Fruit fly (Drosophila melanogaster) whole organism, embryonic: ENCODE data around the gene Ac76E.

Experiments
- ATbp ChIP-seq: fragments of 200-800 bp; sonication (Bioruptor generic); optimal IDR thresholded peaks from 2 replicates; lab custom pipeline; 2017; ENCODE audit warnings: missing biosample characterization, mild to moderate bottlenecking, missing genetic modification characterization, missing genetic modification reagents
- Atf-2 ChIP-seq: fragments of 200-800 bp; sonication (Bioruptor generic); optimal IDR thresholded peaks from 2 replicates; lab custom pipeline; 2016; ENCODE audit warnings: missing biosample characterization, missing genetic modification characterization
- BtbVII ChIP-seq: fragments of 200-800 bp; sonication (Bioruptor generic); optimal IDR thresholded peaks from 3 replicates; lab custom pipeline; 2017; ENCODE audit warnings: missing biosample characterization, mild to moderate bottlenecking, missing genetic modification characterization
- CG10267 ChIP-seq: fragments of 200-800 bp; sonication (Bioruptor generic); optimal IDR thresholded peaks from 2 replicates; lab custom pipeline; 2018; ENCODE audit warnings: missing biosample characterization, mild to moderate bottlenecking, missing genetic modification characterization, moderate library complexity
- CG10431 ChIP-seq: fragments of 200-800 bp; sonication (Bioruptor generic); optimal IDR thresholded peaks from 3 replicates; lab custom pipeline; 2018; ENCODE audit warnings: missing biosample characterization, mild to moderate bottlenecking, missing genetic modification characterization
- CG10543 ChIP-seq: fragments of 200-800 bp; sonication (Bioruptor generic); optimal IDR thresholded peaks from 3 replicates; lab custom pipeline; 2017; ENCODE audit warnings: missing biosample characterization, mild to moderate bottlenecking, missing genetic modification characterization, moderate library complexity
- CG11560 ChIP-seq: fragments of 200-800 bp; sonication (Bioruptor generic); IDR thresholded peaks from 3 replicates; pipeline ENCODE4 v1.3.6; 2022; ENCODE audit warnings: missing biosample characterization, missing genetic modification characterization
- CG12769 ChIP-seq: fragments of 200-800 bp; sonication (Bioruptor generic); optimal IDR thresholded peaks from 2 replicates; lab custom pipeline; 2019; ENCODE audit warnings: missing biosample characterization, mild to moderate bottlenecking, missing genetic modification characterization, moderate library complexity
- CG13775 ChIP-seq: fragments of 200-800 bp; sonication (Bioruptor generic); optimal IDR thresholded peaks from 3 replicates; lab custom pipeline; 2017; ENCODE audit warnings: missing biosample characterization, mild to moderate bottlenecking, missing genetic modification characterization
- CG2202 ChIP-seq: fragments of 200-800 bp; sonication (Bioruptor generic); optimal IDR thresholded peaks from 2 replicates; lab custom pipeline; 2018; ENCODE audit warnings: missing biosample characterization, mild to moderate bottlenecking, missing genetic modification characterization
- CG3281 ChIP-seq: fragments of 200-800 bp; sonication (Bioruptor generic); optimal IDR thresholded peaks from 3 replicates; lab custom pipeline; 2017; ENCODE audit warnings: missing biosample characterization, mild to moderate bottlenecking, missing genetic modification characterization
- CG3726 ChIP-seq: fragments of 200-800 bp; sonication (Bioruptor generic); IDR thresholded peaks from 3 replicates; pipeline ENCODE4, ENCODE4 v1.3.6; 2022; ENCODE audit warnings: missing biosample characterization, missing genetic modification characterization
- CG4404 ChIP-seq: fragments of 200-800 bp; sonication (Bioruptor generic); IDR thresholded peaks from 2 replicates; pipeline ENCODE4 v1.3.6; 2022; ENCODE audit warnings: missing biosample characterization, missing genetic modification characterization
- CG6272 ChIP-seq: fragments of 200-800 bp; sonication (Bioruptor generic); IDR thresholded peaks from 2 replicates; pipeline ENCODE4 v1.3.6; 2022; ENCODE audit warnings: missing biosample characterization, missing genetic modification characterization
- CG9727 ChIP-seq: fragments of 200-800 bp; sonication (Bioruptor generic); optimal IDR thresholded peaks from 3 replicates; lab custom pipeline; 2017; ENCODE audit warnings: missing biosample characterization, mild to moderate bottlenecking, missing genetic modification characterization
- CG9797 ChIP-seq: fragments of 200-800 bp; sonication (Bioruptor generic); optimal IDR thresholded peaks from 3 replicates; lab custom pipeline; 2018; ENCODE audit warnings: missing biosample characterization, mild to moderate bottlenecking, missing genetic modification characterization
- CG9817 ChIP-seq: fragments of 200-800 bp; sonication (Bioruptor generic); optimal IDR thresholded peaks from 2 replicates; lab custom pipeline; 2018; ENCODE audit warnings: missing biosample characterization, mild to moderate bottlenecking, missing genetic modification characterization, moderate library complexity
- CrebB ChIP-seq: fragments of 200-800 bp; sonication (Bioruptor generic); optimal IDR thresholded peaks from 3 replicates; lab custom pipeline; 2018; ENCODE audit warnings: missing biosample characterization, mild to moderate bottlenecking, missing genetic modification characterization
- Doc3 ChIP-seq: fragments of 200-800 bp; sonication (Bioruptor generic); IDR thresholded peaks from 3 replicates; pipeline ENCODE4 v1.3.6; 2022; ENCODE audit warnings: missing biosample characterization, missing genetic modification characterization; ENCODE audit not compliant: partially characterized antibody
- E2f2 ChIP-seq: fragments of 200-800 bp; sonication (Bioruptor generic); IDR thresholded peaks from 2 replicates; pipeline ENCODE4 v1.3.6; 2022; ENCODE audit warnings: missing biosample characterization, missing genetic modification characterization
- Elba2 ChIP-seq: fragments of 200-800 bp; sonication (Bioruptor generic); optimal IDR thresholded peaks from 3 replicates; lab custom pipeline; 2016; ENCODE audit warnings: missing biosample characterization, missing genetic modification characterization
- Hr51 ChIP-seq, 2 experiments: fragments of 200-800 bp; sonication (Bioruptor generic); optimal IDR thresholded peaks; 2 replicates in 1 of 2; 3 replicates in 1 of 2; lab custom pipeline; 2016 to 2018; ENCODE audit warnings: missing biosample characterization in 2 of 2, missing genetic modification characterization in 2 of 2, mild to moderate bottlenecking in 1 of 2, moderate library complexity in 1 of 2
- NC2β ChIP-seq: fragments of 200-800 bp; sonication (Bioruptor generic); optimal IDR thresholded peaks from 2 replicates; lab custom pipeline; 2016; ENCODE audit warnings: missing biosample characterization, missing genetic modification characterization
- Ptx1 ChIP-seq: fragments of 200-800 bp; sonication (Bioruptor generic); IDR thresholded peaks from 2 replicates; pipeline ENCODE4 v1.3.6; 2022; ENCODE audit warnings: missing biosample characterization, missing genetic modification characterization
- Usf ChIP-seq: fragments of 200-800 bp; sonication (Bioruptor generic); optimal IDR thresholded peaks from 2 replicates; lab custom pipeline; 2017; ENCODE audit warnings: missing genotype, missing biosample characterization, missing genetic modification characterization
- Xrp1 ChIP-seq: fragments of 200-800 bp; sonication (Bioruptor generic); IDR thresholded peaks from 2 replicates; pipeline ENCODE4 v1.3.6; 2022; ENCODE audit warnings: missing biosample characterization, missing genetic modification characterization
- amos ChIP-seq: fragments of 200-800 bp; sonication (Bioruptor generic); IDR thresholded peaks from 2 replicates; pipeline ENCODE4 v1.3.6; 2022; ENCODE audit warnings: missing biosample characterization, missing genetic modification characterization; ENCODE audit not compliant: partially characterized antibody
- ap ChIP-seq: fragments of 200-800 bp; sonication (Bioruptor generic); IDR thresholded peaks from 2 replicates; pipeline ENCODE4 v1.3.6; 2022; ENCODE audit warnings: missing biosample characterization, missing genetic modification characterization
- ase ChIP-seq: fragments of 200-800 bp; sonication (Bioruptor generic); IDR thresholded peaks from 3 replicates; pipeline ENCODE4 v1.3.6; 2022; ENCODE audit warnings: missing biosample characterization, missing genetic modification characterization
- caup ChIP-seq: fragments of 200-800 bp; sonication (Bioruptor generic); optimal IDR thresholded peaks from 3 replicates; lab custom pipeline; 2017; ENCODE audit warnings: missing biosample characterization, mild to moderate bottlenecking, missing genetic modification characterization, moderate library complexity; ENCODE audit not compliant: severe bottlenecking
- da ChIP-seq: fragments of 200-800 bp; sonication (Bioruptor generic); optimal IDR thresholded peaks from 2 replicates; lab custom pipeline; 2016; ENCODE audit warnings: missing biosample characterization, missing genetic modification characterization
- dimm ChIP-seq: fragments of 200-800 bp; sonication (Bioruptor generic); IDR thresholded peaks from 2 replicates; pipeline ENCODE4 v1.3.6; 2022; ENCODE audit warnings: missing biosample characterization, missing genetic modification characterization
- dmrt11E ChIP-seq: fragments of 200-800 bp; sonication (Bioruptor generic); optimal IDR thresholded peaks from 3 replicates; lab custom pipeline; 2018; ENCODE audit warnings: missing biosample characterization, mild to moderate bottlenecking, missing genetic modification characterization, moderate library complexity
- emc ChIP-seq: fragments of 200-800 bp; sonication (Bioruptor generic); optimal IDR thresholded peaks from 2 replicates; lab custom pipeline; 2016; ENCODE audit warnings: missing biosample characterization, missing genetic modification characterization
- eve ChIP-seq, 2 experiments: fragments of >200 bp; optimal IDR thresholded peaks; 2 replicates each; lab custom pipeline; 2017; ENCODE audit warnings: missing biosample characterization in 2 of 2, missing genetic modification characterization in 2 of 2
- gcm ChIP-seq: fragments of 200-800 bp; sonication (Bioruptor generic); optimal IDR thresholded peaks from 2 replicates; lab custom pipeline; 2019; ENCODE audit warnings: missing biosample characterization, mild to moderate bottlenecking, missing genetic modification characterization, moderate library complexity
- grn ChIP-seq: fragments of 200-800 bp; sonication (Bioruptor generic); optimal IDR thresholded peaks from 3 replicates; lab custom pipeline; 2017; ENCODE audit warnings: missing biosample characterization, missing genetic modification characterization
- gro ChIP-seq: fragments of 200-800 bp; sonication (Bioruptor generic); optimal IDR thresholded peaks from 2 replicates; lab custom pipeline; 2016; ENCODE audit warnings: missing biosample characterization, missing genetic modification characterization
- hkb ChIP-seq, 2 experiments: fragments of 200-800 bp in 1 of 2; fragments of >200 bp in 1 of 2; sonication (Bioruptor generic) in 1 of 2; IDR thresholded peaks in 1 of 2; optimal IDR thresholded peaks in 1 of 2; 2 replicates each; pipeline versions ENCODE4 v1.3.6 to Lab custom; 2017 to 2022; ENCODE audit warnings: missing biosample characterization in 1 of 2, missing genetic modification characterization in 1 of 2
- insv ChIP-seq, 2 experiments: fragments of 200-800 bp; sonication (Bioruptor generic); optimal IDR thresholded peaks; 3 replicates each; lab custom pipeline; 2016 to 2018; ENCODE audit warnings: missing biosample characterization in 2 of 2, missing genetic modification characterization in 2 of 2
- ken ChIP-seq: fragments of 200-800 bp; sonication (Bioruptor generic); IDR thresholded peaks from 3 replicates; pipeline ENCODE4 v1.3.6; 2022; ENCODE audit warnings: missing biosample characterization, missing genetic modification characterization
- knrl ChIP-seq: fragments of 200-800 bp; sonication (Bioruptor generic); IDR thresholded peaks from 3 replicates; pipeline ENCODE4 v1.3.6; 2022; ENCODE audit warnings: missing biosample characterization, missing genetic modification characterization; ENCODE audit not compliant: partially characterized antibody
- nmo ChIP-seq: fragments of 200-800 bp; sonication (Bioruptor generic); optimal IDR thresholded peaks from 2 replicates; lab custom pipeline; 2018; ENCODE audit warnings: missing biosample characterization, mild to moderate bottlenecking, missing genetic modification characterization, moderate library complexity
- oc ChIP-seq: fragments of 200-800 bp; sonication (Bioruptor generic); optimal IDR thresholded peaks from 2 replicates; lab custom pipeline; 2018; ENCODE audit warnings: missing biosample characterization, mild to moderate bottlenecking, missing genetic modification characterization, moderate library complexity
- pb ChIP-seq: fragments of 200-800 bp; sonication (Bioruptor generic); optimal IDR thresholded peaks from 3 replicates; lab custom pipeline; 2016; ENCODE audit warnings: missing biosample characterization, missing genetic modification characterization
- sd ChIP-seq: fragments of 200-800 bp; sonication (Bioruptor generic); optimal IDR thresholded peaks from 3 replicates; lab custom pipeline; 2018; ENCODE audit warnings: missing biosample characterization, mild to moderate bottlenecking, missing genetic modification characterization, moderate library complexity
- sim ChIP-seq: fragments of 200-800 bp; sonication (Bioruptor generic); IDR thresholded peaks from 2 replicates; pipeline ENCODE4 v1.3.6; 2022; ENCODE audit warnings: missing biosample characterization, missing genetic modification characterization
- slbo ChIP-seq: fragments of 200-800 bp; sonication (Bioruptor generic); IDR thresholded peaks from 2 replicates; pipeline ENCODE4 v1.3.6; 2022; ENCODE audit warnings: missing biosample characterization, missing genetic modification characterization
- unc-4 ChIP-seq: fragments of 200-800 bp; sonication (Bioruptor generic); IDR thresholded peaks from 2 replicates; pipeline ENCODE4 v1.3.6; 2022; ENCODE audit warnings: missing biosample characterization, missing genetic modification characterization; ENCODE audit not compliant: partially characterized antibody
- wek ChIP-seq: fragments of 200-800 bp; sonication (Bioruptor generic); optimal IDR thresholded peaks from 3 replicates; lab custom pipeline; 2018; ENCODE audit warnings: missing biosample characterization, mild to moderate bottlenecking, missing genetic modification characterization, moderate library complexity

Gene Ac76E

DNA sequence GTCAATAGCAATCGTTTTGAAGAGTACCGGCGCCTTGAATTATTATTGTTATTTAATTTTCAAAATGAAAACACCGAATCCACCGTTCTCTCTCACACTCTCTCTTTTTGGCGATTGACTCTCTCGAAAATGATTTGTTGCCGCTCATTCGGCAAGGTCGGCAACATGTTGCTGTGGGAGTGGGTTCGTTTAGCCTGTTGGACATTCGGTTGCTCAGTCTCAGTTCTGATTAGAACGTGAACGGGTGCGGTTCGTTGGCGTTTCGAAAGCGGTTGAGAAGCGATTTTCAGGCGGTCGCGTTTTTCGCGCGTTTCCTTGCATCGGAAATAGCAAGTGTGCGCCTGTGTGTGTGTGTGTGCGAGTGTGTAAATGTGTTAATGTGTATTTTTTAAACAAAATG is at the start of gene Ac76E:
Ac76E (plus strand) TSS at position 264 of the 400 bp plus-strand sequence.
- TF ChIP-seq CG10543 (peak; percentile 46), nmo (GFP tag; lab: Kevin White, UChicago) (no peak), oc (no peak), CG10431 (GFP tag; lab: Kevin White, UChicago) (no peak), eve (GFP tag; optimal IDR thresholded peaks at IDR 0.05; lab: Kevin White, UChicago) (no peak), Xrp1 (GFP tag; lab: Robert Waterston, UW) (no peak), slbo (GFP tag; lab: Robert Waterston, UW) (peak; percentile 29), CG3726 (no peak), CG4404 (GFP tag; lab: Robert Waterston, UW) (no peak), gcm (GFP tag; lab: Kevin White, UChicago) (no peak), emc (GFP tag; lab: Kevin White, UChicago) (no peak), CG10267 (tag; lab: Kevin White, UChicago) (no peak), ken (no peak), amos (GFP tag; lab: Robert Waterston, UW) (no peak; the same call in 1 of the 2 replicates), CG9797 (no peak), CG12769 (tag; lab: Kevin White, UChicago) (peak; percentile 65), dmrt11E (no peak), ap (GFP tag; lab: Robert Waterston, UW) (no peak), wek (GFP tag; lab: Kevin White, UChicago) (no peak), CG6272 (GFP tag; lab: Robert Waterston, UW) (no peak), ATbp (GFP tag; lab: Kevin White, UChicago) (no peak), ase (GFP tag; lab: Robert Waterston, UW) (no peak), Usf (GFP tag; lab: Kevin White, UChicago) (no peak), CG2202 (tag; lab: Kevin White, UChicago) (no peak), unc-4 (GFP tag; lab: Robert Waterston, UW) (no peak), CG9817 (no peak), insv (GFP tag; optimal IDR thresholded peaks at IDR 0.05; lab: Kevin White, UChicago) (peak in 1 of 2 experiments; percentile 81), sim (no peak), Elba2 (GFP tag; lab: Kevin White, UChicago) (peak; percentile 77), CG11560 (tag; lab: Robert Waterston, UW) (no peak), hkb (optimal IDR thresholded peaks at IDR 0.05; lab: Kevin White, UChicago) (no peak), hkb (GFP tag; IDR thresholded peaks at IDR 0.05; lab: Robert Waterston, UW) (peak; percentile 36; the same call in 1 of the 2 replicates), Ptx1 (GFP tag; lab: Robert Waterston, UW) (no peak), gro (GFP tag; lab: Kevin White, UChicago) (peak; percentile 80), knrl (GFP tag; lab: Robert Waterston, UW) (no peak), grn (GFP tag; lab: Kevin White, UChicago) (no peak), E2f2 (no peak), sd (tag; lab: Kevin White, UChicago) (peak; percentile 25), NC2β (GFP tag; lab: Kevin White, UChicago) (no peak), CG3281 (GFP tag; lab: Kevin White, UChicago) (peak; percentile 29), da (GFP tag; lab: Kevin White, UChicago) (no peak), BtbVII (GFP tag; lab: Kevin White, UChicago) (peak; percentile 11), Hr51 (GFP tag; optimal IDR thresholded peaks at IDR 0.05; lab: Kevin White, UChicago) (no peak), CG9727 (no peak), caup (peak; percentile 32), pb (GFP tag; lab: Kevin White, UChicago) (no peak), dimm (GFP tag; lab: Robert Waterston, UW) (no peak), CrebB (tag; lab: Kevin White, UChicago) (peak; percentile 15), CG13775 (GFP tag; lab: Kevin White, UChicago) (no peak), Atf-2 (no peak), Doc3 (GFP tag; lab: Robert Waterston, UW) (no peak)
